Fruit fly (Drosophila melanogaster) whole organism, embryonic: ENCODE data around the gene pnr.

Source experiments
- CG10366 ChIP-seq: fragments of 200-800 bp; sonication (Bioruptor generic); IDR thresholded peaks from 2 replicates; pipeline ENCODE4 v1.3.6; 2022; ENCODE audit warnings: missing biosample characterization, missing genetic modification characterization
- CG10543 ChIP-seq: fragments of 200-800 bp; sonication (Bioruptor generic); optimal IDR thresholded peaks from 3 replicates; lab custom pipeline; 2017; ENCODE audit warnings: missing biosample characterization, mild to moderate bottlenecking, missing genetic modification characterization, moderate library complexity
- CG11085 ChIP-seq: fragments of 200-800 bp; sonication (Bioruptor generic); IDR thresholded peaks from 2 replicates; pipeline ENCODE4 v1.3.6; 2022; ENCODE audit warnings: missing biosample characterization, missing genetic modification characterization
- CG11695 ChIP-seq: fragments of 200-800 bp; sonication (Bioruptor generic); IDR thresholded peaks from 3 replicates; pipeline ENCODE4 v1.3.6; 2022; ENCODE audit warnings: missing biosample characterization, missing genetic modification characterization
- CG11696 ChIP-seq: fragments of 200-800 bp; sonication (Bioruptor generic); IDR thresholded peaks from 2 replicates; pipeline ENCODE4 v1.3.6; 2022; ENCODE audit warnings: missing biosample characterization, missing genetic modification characterization
- CG12071 ChIP-seq: fragments of 200-800 bp; sonication (Bioruptor generic); optimal IDR thresholded peaks from 3 replicates; lab custom pipeline; 2018; ENCODE audit warnings: missing biosample characterization, mild to moderate bottlenecking, missing genetic modification characterization
- CG14667 ChIP-seq: fragments of 200-800 bp; sonication (Bioruptor generic); IDR thresholded peaks from 2 replicates; pipeline ENCODE4 v1.3.6; 2022; ENCODE audit warnings: missing biosample characterization, missing genetic modification characterization
- CG15696 ChIP-seq: fragments of 200-800 bp; sonication (Bioruptor generic); optimal IDR thresholded peaks from 2 replicates; lab custom pipeline; 2019; ENCODE audit warnings: missing biosample characterization, mild to moderate bottlenecking, missing genetic modification characterization, moderate library complexity
- CG1602 ChIP-seq: fragments of 200-800 bp; sonication (Bioruptor generic); optimal IDR thresholded peaks from 3 replicates; lab custom pipeline; 2016; ENCODE audit warnings: missing biosample characterization, missing genetic modification characterization
- CG16815 ChIP-seq: fragments of 200-800 bp; sonication (Bioruptor generic); optimal IDR thresholded peaks from 3 replicates; lab custom pipeline; 2017; ENCODE audit warnings: missing biosample characterization, mild to moderate bottlenecking, missing genetic modification characterization
- CG17361 ChIP-seq: fragments of 200-800 bp; sonication (Bioruptor generic); IDR thresholded peaks from 3 replicates; pipeline ENCODE4 v1.3.6; 2022; ENCODE audit warnings: missing biosample characterization, missing genetic modification characterization
- CG17829 ChIP-seq: fragments of 200-800 bp; optimal IDR thresholded peaks from 2 replicates; lab custom pipeline; 2019; ENCODE audit warnings: missing biosample characterization, mild to moderate bottlenecking, missing genetic modification characterization, moderate library complexity
- CG18011 ChIP-seq: fragments of 200-800 bp; sonication (Bioruptor generic); optimal IDR thresholded peaks from 2 replicates; lab custom pipeline; 2017; ENCODE audit warnings: missing biosample characterization, missing genetic modification characterization, mild to moderate bottlenecking, moderate library complexity, missing genotype
- CG18262 ChIP-seq: fragments of 200-800 bp; optimal IDR thresholded peaks from 3 replicates; lab custom pipeline; 2019; ENCODE audit warnings: missing biosample characterization, mild to moderate bottlenecking, missing genetic modification characterization, moderate library complexity
- CG2712 ChIP-seq: fragments of 200-800 bp; optimal IDR thresholded peaks from 3 replicates; lab custom pipeline; 2019; ENCODE audit warnings: missing biosample characterization, mild to moderate bottlenecking, missing genetic modification characterization, moderate library complexity
- CG3163 ChIP-seq: fragments of 200-800 bp; sonication (Bioruptor generic); optimal IDR thresholded peaks from 3 replicates; lab custom pipeline; 2016; ENCODE audit warnings: missing biosample characterization, missing genetic modification characterization
- CG7839 ChIP-seq: fragments of 200-800 bp; sonication (Bioruptor generic); optimal IDR thresholded peaks from 3 replicates; lab custom pipeline; 2018; ENCODE audit warnings: missing biosample characterization, mild to moderate bottlenecking, missing genetic modification characterization, moderate library complexity
- Dad ChIP-seq: fragments of 200-800 bp; sonication (Bioruptor generic); optimal IDR thresholded peaks from 3 replicates; lab custom pipeline; 2016; ENCODE audit warnings: missing biosample characterization, missing genetic modification characterization
- Hr39 ChIP-seq: fragments of >200 bp; optimal IDR thresholded peaks from 2 replicates; lab custom pipeline; 2017
- MTF-1 ChIP-seq: fragments of 200-800 bp; sonication (Bioruptor generic); optimal IDR thresholded peaks from 2 replicates; lab custom pipeline; 2018; ENCODE audit warnings: missing biosample characterization, mild to moderate bottlenecking, missing genetic modification characterization, borderline replicate concordance
- Nf-YB ChIP-seq: fragments of 200-800 bp; sonication (Bioruptor generic); optimal IDR thresholded peaks from 3 replicates; lab custom pipeline; 2019; ENCODE audit warnings: missing biosample characterization, mild to moderate bottlenecking, missing genetic modification characterization, moderate library complexity
- Oaz ChIP-seq: fragments of 200-800 bp; sonication (Bioruptor generic); IDR thresholded peaks from 2 replicates; pipeline ENCODE4 v1.3.6; 2022; ENCODE audit warnings: missing biosample characterization, missing genetic modification characterization
- ase ChIP-seq: fragments of 200-800 bp; sonication (Bioruptor generic); IDR thresholded peaks from 3 replicates; pipeline ENCODE4 v1.3.6; 2022; ENCODE audit warnings: missing biosample characterization, missing genetic modification characterization
- ash1 ChIP-seq: fragments of 200-800 bp; sonication (Bioruptor generic); optimal IDR thresholded peaks from 2 replicates; lab custom pipeline; 2018; ENCODE audit warnings: missing biosample characterization, mild to moderate bottlenecking, missing genetic modification characterization
- bsh ChIP-seq, 2 experiments: fragments of 200-800 bp; sonication (Bioruptor generic); optimal IDR thresholded peaks; 2 replicates each; lab custom pipeline; 2017 to 2018; ENCODE audit warnings: mild to moderate bottlenecking in 2 of 2, missing biosample characterization in 2 of 2, missing genetic modification characterization in 2 of 2, moderate library complexity in 1 of 2
- chinmo ChIP-seq: fragments of 200-800 bp; sonication (Bioruptor generic); IDR thresholded peaks from 4 replicates; pipeline ENCODE4 v1.3.6; 2022; ENCODE audit warnings: missing biosample characterization, missing genetic modification characterization; ENCODE audit not compliant: partially characterized antibody
- chn ChIP-seq: fragments of 200-800 bp; sonication (Bioruptor generic); optimal IDR thresholded peaks from 2 replicates; lab custom pipeline; 2016; ENCODE audit warnings: missing biosample characterization, missing genetic modification characterization
- cwo ChIP-seq: fragments of 200-800 bp; sonication (Bioruptor generic); optimal IDR thresholded peaks from 3 replicates; lab custom pipeline; 2017; ENCODE audit warnings: missing biosample characterization, missing genetic modification characterization, mild to moderate bottlenecking, moderate library complexity, missing genetic modification reagents
- dati ChIP-seq: fragments of 200-800 bp; sonication (Bioruptor generic); IDR thresholded peaks from 2 replicates; pipeline ENCODE4 v1.3.6; 2022; ENCODE audit warnings: missing biosample characterization, missing genetic modification characterization
- emc ChIP-seq: fragments of 200-800 bp; sonication (Bioruptor generic); optimal IDR thresholded peaks from 2 replicates; lab custom pipeline; 2016; ENCODE audit warnings: missing biosample characterization, missing genetic modification characterization
- en ChIP-seq: fragments of 200-800 bp; sonication (Bioruptor generic); optimal IDR thresholded peaks from 2 replicates; lab custom pipeline; 2016; ENCODE audit warnings: missing biosample characterization, missing genetic modification characterization
- fd3F ChIP-seq: fragments of 200-800 bp; sonication (Bioruptor generic); optimal IDR thresholded peaks from 2 replicates; lab custom pipeline; 2018; ENCODE audit warnings: missing biosample characterization, mild to moderate bottlenecking, missing genetic modification characterization, moderate library complexity
- gcm ChIP-seq: fragments of 200-800 bp; sonication (Bioruptor generic); optimal IDR thresholded peaks from 2 replicates; lab custom pipeline; 2019; ENCODE audit warnings: missing biosample characterization, mild to moderate bottlenecking, missing genetic modification characterization, moderate library complexity
- gt ChIP-seq: fragments of 200-800 bp; sonication (Bioruptor generic); IDR thresholded peaks from 2 replicates; pipeline ENCODE4 v1.3.6; 2022; ENCODE audit warnings: missing biosample characterization, missing genetic modification characterization
- klu ChIP-seq: fragments of 200-800 bp; sonication (Bioruptor generic); IDR thresholded peaks from 2 replicates; pipeline ENCODE4 v1.3.6; 2022; ENCODE audit warnings: missing biosample characterization, missing genetic modification characterization
- lov ChIP-seq, 2 experiments: fragments of 200-800 bp in 1 of 2; fragments of >200 bp in 1 of 2; sonication (Bioruptor generic) in 1 of 2; IDR thresholded peaks in 1 of 2; optimal IDR thresholded peaks in 1 of 2; 2 replicates in 1 of 2; 3 replicates in 1 of 2; pipeline versions ENCODE4 v1.3.6 to Lab custom; 2017 to 2022; ENCODE audit warnings: missing biosample characterization in 1 of 2, missing genetic modification characterization in 1 of 2
- nmo ChIP-seq: fragments of 200-800 bp; sonication (Bioruptor generic); optimal IDR thresholded peaks from 2 replicates; lab custom pipeline; 2018; ENCODE audit warnings: missing biosample characterization, mild to moderate bottlenecking, missing genetic modification characterization, moderate library complexity
- sim ChIP-seq: fragments of 200-800 bp; sonication (Bioruptor generic); IDR thresholded peaks from 2 replicates; pipeline ENCODE4 v1.3.6; 2022; ENCODE audit warnings: missing biosample characterization, missing genetic modification characterization
- sr ChIP-seq: fragments of 200-800 bp; sonication (Bioruptor generic); IDR thresholded peaks from 3 replicates; pipeline ENCODE4 v1.3.6; 2022; ENCODE audit warnings: missing biosample characterization, missing genetic modification characterization
- ssp ChIP-seq: fragments of 200-800 bp; sonication (Bioruptor generic); IDR thresholded peaks from 2 replicates; pipeline ENCODE4 v1.3.6; 2022; ENCODE audit warnings: missing biosample characterization, missing genetic modification characterization
- toy ChIP-seq: fragments of 200-800 bp; sonication (Bioruptor generic); IDR thresholded peaks from 2 replicates; pipeline ENCODE4 v1.3.6; 2022; ENCODE audit warnings: missing biosample characterization, missing genetic modification characterization
- trem ChIP-seq: fragments of 200-800 bp; optimal IDR thresholded peaks from 3 replicates; lab custom pipeline; 2019; ENCODE audit warnings: missing biosample characterization, mild to moderate bottlenecking, missing genetic modification characterization, moderate library complexity
- wor ChIP-seq: fragments of 200-800 bp; sonication (Bioruptor generic); IDR thresholded peaks from 2 replicates; pipeline ENCODE4 v1.3.6; 2022; ENCODE audit warnings: missing biosample characterization, missing genetic modification characterization

Gene pnr

dm6 chr3R:15993139-15993804 lies 32.6 kb upstream of the pnr start (continued):
- TF ChIP-seq CG18011 = peak; percentile 54
- TF ChIP-seq nmo (GFP tag; lab: Kevin White, UChicago) = peak; percentile 12
- no peak for TF ChIP-seq MTF-1
- TF ChIP-seq toy (GFP tag; lab: Robert Waterston, UW) = no peak
- no peak for TF ChIP-seq CG1602
- peak; percentile 32 for TF ChIP-seq CG7839 (tag; lab: Kevin White, UChicago)
- peak; percentile 2 for TF ChIP-seq CG12071
- no peak for TF ChIP-seq chn (GFP tag; lab: Kevin White, UChicago)
- TF ChIP-seq CG11695 (GFP tag; lab: Robert Waterston, UW) = peak; percentile 22; the same call in 1 of the 3 replicates
- TF ChIP-seq fd3F (GFP tag; lab: Kevin White, UChicago) = no peak
- no peak for TF ChIP-seq ase (GFP tag; lab: Robert Waterston, UW)
- TF ChIP-seq sim (GFP tag; lab: Robert Waterston, UW) = no peak
- no peak for TF ChIP-seq trem (tag; lab: Kevin White, UChicago)
- peak; percentile 63; the same call in 2 of the 3 replicates for TF ChIP-seq CG17361
- no peak for TF ChIP-seq en (GFP tag; lab: Kevin White, UChicago)
- no peak for TF ChIP-seq lov (optimal IDR thresholded peaks at IDR 0.05; lab: Kevin White, UChicago)
- no peak for TF ChIP-seq lov (GFP tag; IDR thresholded peaks at IDR 0.05; lab: Robert Waterston, UW)
- peak; percentile 97 for TF ChIP-seq ash1 (GFP tag; lab: Kevin White, UChicago)
- no peak for TF ChIP-seq emc (GFP tag; lab: Kevin White, UChicago)
- no peak for TF ChIP-seq CG14667 (GFP tag; lab: Robert Waterston, UW)
- no peak for TF ChIP-seq dati (GFP tag; lab: Robert Waterston, UW)
- no peak for TF ChIP-seq CG11085
- peak; percentile 47 for TF ChIP-seq CG2712 (tag; lab: Kevin White, UChicago)
- peak; percentile 32 for TF ChIP-seq CG17829 (tag; lab: Kevin White, UChicago)
- no peak for TF ChIP-seq bsh (GFP tag; optimal IDR thresholded peaks at IDR 0.05; lab: Kevin White, UChicago)
- TF ChIP-seq klu = no peak
- no peak for TF ChIP-seq gcm (GFP tag; lab: Kevin White, UChicago)
- no peak for TF ChIP-seq ssp (GFP tag; lab: Robert Waterston, UW)
- no peak for TF ChIP-seq wor
- no peak for TF ChIP-seq CG11696 (GFP tag; lab: Robert Waterston, UW)
- TF ChIP-seq CG10366 (GFP tag; lab: Robert Waterston, UW) = no peak
- no peak for TF ChIP-seq CG15696 (tag; lab: Kevin White, UChicago)
- TF ChIP-seq gt = no peak
- no peak for TF ChIP-seq Dad (GFP tag; lab: Kevin White, UChicago)
- peak; percentile 98 for TF ChIP-seq CG3163 (GFP tag; lab: Kevin White, UChicago)
- TF ChIP-seq CG18262 = peak; percentile 52
- peak; percentile 99 for TF ChIP-seq Nf-YB (GFP tag; lab: Kevin White, UChicago)
- no peak for TF ChIP-seq Hr39 (lab: Kevin White, UChicago)
- 0 out of 2 replicates have a peak, but pooled peaks have one; percentile 11 for TF ChIP-seq Oaz (GFP tag; lab: Robert Waterston, UW)
- no peak for TF ChIP-seq CG16815 (GFP tag; lab: Kevin White, UChicago)
- TF ChIP-seq sr (GFP tag; lab: Robert Waterston, UW) = peak; percentile 61; the same call in 2 of the 3 replicates
- TF ChIP-seq CG10543 (GFP tag; lab: Kevin White, UChicago) = peak; percentile 82
- TF ChIP-seq cwo (GFP tag; lab: Kevin White, UChicago) = peak; percentile 35
- TF ChIP-seq chinmo (GFP tag; lab: Robert Waterston, UW) = peak; percentile 93; the same call in 3 of the 4 replicates
